Worm (Caenorhabditis elegans) whole organism, midembryonic: ENCODE data around the gene C25F9.10.

Experiments
- T22C8.4 ChIP-seq: fragments of 200-800 bp; sonication (Bioruptor generic); IDR thresholded peaks from 2 replicates; pipeline ENCODE4 v1.3.6; 2022; ENCODE audit warnings: missing genetic modification characterization, missing compliant biosample characterization
- flt-1 ChIP-seq: fragments of 200-800 bp; sonication (Bioruptor generic); IDR thresholded peaks from 2 replicates; pipeline ENCODE4 v1.3.6; 2022; ENCODE audit warnings: missing genetic modification characterization, missing compliant biosample characterization
- tab-1 ChIP-seq: fragments of 200-800 bp; sonication (Bioruptor generic); IDR thresholded peaks from 2 replicates; pipeline ENCODE4 v1.3.6; 2022; ENCODE audit warnings: missing genetic modification characterization, missing compliant biosample characterization

DNA sequence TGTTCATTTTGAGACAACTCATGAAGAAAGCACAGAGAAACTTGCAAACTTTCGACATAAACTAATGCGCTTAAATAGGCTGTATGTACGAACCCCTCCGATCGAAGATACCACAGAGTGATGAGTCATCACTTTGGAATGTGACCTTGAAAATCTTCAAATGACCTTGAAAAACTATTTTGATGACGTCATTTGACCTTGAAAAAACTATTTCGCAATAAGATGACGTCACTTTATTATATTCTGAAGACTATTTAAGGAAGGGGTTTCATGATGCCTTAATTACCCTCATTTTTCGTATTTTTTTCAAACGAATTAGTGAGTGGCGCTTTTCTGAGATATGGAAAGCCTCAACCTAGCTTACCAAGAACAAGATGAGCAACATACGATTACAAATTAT, 15.6 kb downstream of the C25F9.10 start, which contains the start of gene C25F9.2:
- no peak for TF ChIP-seq T22C8.4 (GFP tag; lab: Robert Waterston, UW)
- no peak for TF ChIP-seq tab-1 (GFP tag; lab: Robert Waterston, UW)
- no peak for TF ChIP-seq flt-1 (GFP tag; lab: Robert Waterston, UW)
